Worm (Caenorhabditis elegans) whole organism, mixed stage, embryonic: ENCODE results near the gene yars-2.

ENCODE experiments used
- ceh-39 ChIP-seq: fragments of 150-350 bp; optimal IDR thresholded peaks from 2 replicates; lab custom pipeline; 2014; ENCODE audit warnings: missing biosample characterization, missing genetic modification characterization
- elt-1 ChIP-seq: sonication (generic microtip); optimal IDR thresholded peaks from 2 replicates; lab custom pipeline; 2017; ENCODE audit warnings: missing genetic modification characterization, mild to moderate bottlenecking, missing compliant biosample characterization, antibody characterized with exemption, moderate library complexity, borderline replicate concordance; ENCODE audit not compliant: insufficient read depth
- pha-4 ChIP-seq: fragments of 150-350 bp; optimal IDR thresholded peaks from 2 replicates; lab custom pipeline; 2018; ENCODE audit warnings: missing biosample characterization, missing genetic modification reagents, missing genetic modification characterization

DNA sequence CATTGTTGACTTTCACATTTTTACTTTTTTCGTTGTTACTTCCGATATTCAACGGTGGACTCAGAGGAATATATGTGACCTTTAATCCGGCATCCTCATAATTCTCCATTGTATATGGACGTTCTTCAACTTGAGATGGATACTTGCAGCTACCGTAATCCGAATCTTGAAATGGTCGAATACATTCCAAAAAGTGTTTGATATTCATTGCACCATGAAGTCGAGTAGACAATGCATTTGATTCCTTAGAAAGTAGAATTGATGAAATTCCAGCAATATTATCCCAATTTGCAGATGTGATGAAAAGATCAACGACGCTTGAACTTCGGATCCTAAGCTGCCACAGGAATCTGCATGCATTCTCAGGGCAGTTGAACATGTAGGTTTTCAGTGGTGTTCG, 30.1 kb upstream of the yars-2 start:
- no peak for TF ChIP-seq pha-4
- no peak for TF ChIP-seq ceh-39 (tag; lab: Kevin White, UChicago)
- TF ChIP-seq elt-1 (tag; lab: Kevin White, UChicago) = no peak
